Fruit fly (Drosophila melanogaster): Measurements from ENCODE around the gene CG31643.

CG31643 gene

DNA sequence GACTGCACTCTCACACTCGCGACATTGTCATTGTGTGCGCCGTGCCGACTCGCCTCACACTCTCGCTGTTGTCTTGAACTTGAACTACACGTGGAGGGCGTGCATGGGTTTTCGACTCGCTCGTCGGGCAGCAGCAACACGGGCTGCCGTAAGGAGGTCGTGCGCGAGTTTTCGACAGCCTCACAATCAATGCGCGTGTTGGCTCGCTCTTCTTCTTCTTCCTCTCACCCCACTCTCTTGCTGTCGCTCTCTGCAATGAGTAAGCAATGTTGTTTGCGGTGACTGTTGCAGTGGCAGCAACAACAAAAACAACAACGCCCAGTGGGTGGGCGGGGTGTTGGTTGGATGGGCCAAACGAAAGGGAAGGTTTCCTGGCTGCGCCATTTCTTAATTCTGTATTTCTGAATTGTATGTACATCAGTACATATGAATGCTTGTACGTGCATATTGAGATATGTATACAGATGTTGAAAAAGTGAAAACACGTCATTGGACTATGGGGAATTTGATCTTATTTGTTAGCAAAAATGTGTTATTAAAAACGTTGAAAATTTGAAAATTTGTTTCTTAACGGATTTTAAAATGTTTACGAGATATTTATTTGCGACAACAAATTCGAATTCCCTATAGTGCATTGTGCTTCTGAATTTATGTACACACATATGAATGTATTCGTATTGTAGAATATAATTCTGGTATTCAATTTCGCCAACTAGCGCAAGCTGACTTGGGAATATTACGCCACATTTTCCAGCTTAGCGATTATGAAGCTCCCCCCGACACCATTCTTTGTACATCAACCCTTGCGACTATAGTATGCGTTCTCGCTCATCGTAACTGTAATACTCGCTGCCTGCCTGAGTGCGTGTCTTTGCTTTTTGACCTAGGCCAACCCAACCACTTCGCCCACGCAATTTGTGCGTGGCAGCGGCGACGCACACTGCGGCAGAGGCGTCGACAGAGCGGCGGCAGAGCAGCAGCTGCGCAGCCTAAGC is 50.8 kb downstream of the CG31643 start (continued):
- TF ChIP-seq Hr51 (GFP tag; optimal IDR thresholded peaks at IDR 0.05): peak in 1 of 2 experiments; percentile 13
- no peak for TF ChIP-seq CG6654 (GFP tag; optimal IDR thresholded peaks at IDR 0.05)
- TF ChIP-seq Oli (tag; optimal IDR thresholded peaks at IDR 0.05): no peak
- TF ChIP-seq vnd (GFP tag; IDR thresholded peaks at IDR 0.05; ENCODE audit: partially characterized antibody): no peak
- TF ChIP-seq CG16813 (GFP tag; IDR thresholded peaks at IDR 0.05; ENCODE audit: partially characterized antibody): peak; percentile 44; the same call in 1 of the 3 replicates
- no peak for TF ChIP-seq CG6272 (GFP tag; IDR thresholded peaks at IDR 0.05)
- TF ChIP-seq ken (GFP tag; IDR thresholded peaks at IDR 0.05): peak; percentile 46; the same call in 1 of the 3 replicates
- no peak for TF ChIP-seq BEAF-32 (GFP tag; optimal IDR thresholded peaks at IDR 0.05)
- TF ChIP-seq gce (GFP tag; IDR thresholded peaks at IDR 0.05): peak; percentile 77; the same call in 2 of the 3 replicates
- no peak for TF ChIP-seq CG1832 (GFP tag; optimal IDR thresholded peaks at IDR 0.05)
- TF ChIP-seq CG11695 (GFP tag; IDR thresholded peaks at IDR 0.05): peak; percentile 53; the same call in 1 of the 3 replicates
- peak; percentile 55; the same call in 1 of the 2 replicates for TF ChIP-seq Awh (GFP tag; IDR thresholded peaks at IDR 0.05)
- peak; percentile 0 for TF ChIP-seq CG8359 (GFP tag; optimal IDR thresholded peaks at IDR 0.05; ENCODE audit: borderline replicate concordance)
- TF ChIP-seq Rx (GFP tag; IDR thresholded peaks at IDR 0.05): no peak
- no peak for TF ChIP-seq MBD-R2 (GFP tag; IDR thresholded peaks at IDR 0.05)
- TF ChIP-seq chinmo (GFP tag; IDR thresholded peaks at IDR 0.05; ENCODE audit: partially characterized antibody): peak; percentile 100
- peak; percentile 25 for TF ChIP-seq Vsx1 (GFP tag; optimal IDR thresholded peaks at IDR 0.05)
- TF ChIP-seq ac (GFP tag; optimal IDR thresholded peaks at IDR 0.05): peak; percentile 1
- no peak for TF ChIP-seq CG12104 (GFP tag; optimal IDR thresholded peaks at IDR 0.05)
- peak; percentile 29 for TF ChIP-seq zf30C (GFP tag; optimal IDR thresholded peaks at IDR 0.05)
- peak; percentile 25 for TF ChIP-seq CG9727 (GFP tag; optimal IDR thresholded peaks at IDR 0.05)
- TF ChIP-seq nmo (GFP tag; optimal IDR thresholded peaks at IDR 0.05): peak; percentile 12
- no peak for TF ChIP-seq TFAM (GFP tag; optimal IDR thresholded peaks at IDR 0.05)
- peak; percentile 43 for TF ChIP-seq her (GFP tag; optimal IDR thresholded peaks at IDR 0.05)
- no peak for TF ChIP-seq CG9437 (GFP tag; optimal IDR thresholded peaks at IDR 0.05)
- no peak for TF ChIP-seq sisA (GFP tag; IDR thresholded peaks at IDR 0.05)
- peak; percentile 55 for TF ChIP-seq gro (GFP tag; optimal IDR thresholded peaks at IDR 0.05)
- no peak for TF ChIP-seq CG13424 (tag; optimal IDR thresholded peaks at IDR 0.05)
- TF ChIP-seq CG5245 (GFP tag; optimal IDR thresholded peaks at IDR 0.05): no peak
- no peak for TF ChIP-seq CG18764 (GFP tag; optimal IDR thresholded peaks at IDR 0.05)
- TF ChIP-seq CG17359 (tag; optimal IDR thresholded peaks at IDR 0.05): peak; percentile 30
- TF ChIP-seq NC2α (GFP tag; optimal IDR thresholded peaks at IDR 0.05): no peak
- no peak for TF ChIP-seq Antp (GFP tag; optimal IDR thresholded peaks at IDR 0.05)
- peak; percentile 72; the same call in 1 of the 3 replicates for TF ChIP-seq CG6175 (GFP tag; IDR thresholded peaks at IDR 0.05)
- TF ChIP-seq CG11723 (GFP tag; optimal IDR thresholded peaks at IDR 0.05): no peak
- peak; percentile 51; the same call in 1 of the 2 replicates for TF ChIP-seq NFAT (GFP tag; IDR thresholded peaks at IDR 0.05)
- no peak for TF ChIP-seq C15 (GFP tag; IDR thresholded peaks at IDR 0.05)
- TF ChIP-seq Ets65A (GFP tag): peak; percentile 52
- no peak for TF ChIP-seq cas (GFP tag; IDR thresholded peaks at IDR 0.05)
- peak; percentile 99 for TF ChIP-seq ftz-f1 (GFP tag; optimal IDR thresholded peaks at IDR 0.05)
- peak; percentile 46 for TF ChIP-seq NfI (GFP tag; optimal IDR thresholded peaks at IDR 0.05)
- TF ChIP-seq CrebB (tag; optimal IDR thresholded peaks at IDR 0.05): peak; percentile 62
- no peak for TF ChIP-seq CG6254 (GFP tag; optimal IDR thresholded peaks at IDR 0.05)
- no peak for TF ChIP-seq hkb (optimal IDR thresholded peaks at IDR 0.05)
- TF ChIP-seq hkb (GFP tag; IDR thresholded peaks at IDR 0.05): 0 out of 2 replicates have a peak, but pooled peaks have one; percentile 11
- peak; percentile 53 for TF ChIP-seq CG3281 (GFP tag; optimal IDR thresholded peaks at IDR 0.05)
- peak; percentile 44 for TF ChIP-seq org-1 (GFP tag; optimal IDR thresholded peaks at IDR 0.05)
- no peak for TF ChIP-seq Dref (GFP tag; IDR thresholded peaks at IDR 0.05)

All from whole organism, embryonic.